Worm (Caenorhabditis elegans): ENCODE data around the gene srg-28.

- TF ChIP-seq zfp-3 (GFP tag; conservative IDR thresholded peaks at IDR 0.05) (no peak), saeg-2 (GFP tag; IDR thresholded peaks at IDR 0.05) (no peak), pqm-1 (tag; optimal IDR thresholded peaks at IDR 0.05) (no peak)
Measured at ce11 chrV:5297740-5298139, 36.9 kb upstream of the srg-28 start.

All from whole organism, L4 larva.